Worm (Caenorhabditis elegans): ENCODE measurements around the gene C24A3.1.

C24A3.1 gene

ce11 chrX:8953011-8953410, 45.9 kb upstream of the C24A3.1 start:
- TF ChIP-seq ceh-8 (GFP tag; optimal IDR thresholded peaks at IDR 0.05) (peak; percentile 97), ets-5 (GFP tag; IDR thresholded peaks at IDR 0.05) (no peak), fos-1 (tag; optimal IDR thresholded peaks at IDR 0.05) (no peak), dpl-1 (GFP tag; optimal IDR thresholded peaks at IDR 0.05) (no peak), nhr-47 (tag; optimal IDR thresholded peaks at IDR 0.05) (peak; percentile 2), alr-1 (tag; optimal IDR thresholded peaks at IDR 0.05; ENCODE audit: borderline replicate concordance) (no peak), hlh-4 (tag; optimal IDR thresholded peaks at IDR 0.05) (no peak), fkh-4 (tag; optimal IDR thresholded peaks at IDR 0.05; ENCODE audit: borderline replicate concordance) (no peak), nhr-84 (tag; optimal IDR thresholded peaks at IDR 0.05) (no peak), rnt-1 (tag; optimal IDR thresholded peaks at IDR 0.05) (no peak), nhr-20 (tag; optimal IDR thresholded peaks at IDR 0.05) (peak; percentile 1), ceh-90 (tag; optimal IDR thresholded peaks at IDR 0.05) (peak; percentile 7), ceh-63 (GFP tag; optimal IDR thresholded peaks at IDR 0.05) (no peak), nhr-71 (tag; optimal IDR thresholded peaks at IDR 0.05) (peak; percentile 47), dsc-1 (tag; optimal IDR thresholded peaks at IDR 0.05) (peak; percentile 51), ceh-88 (GFP tag; IDR thresholded peaks at IDR 0.05) (no peak), snpc-4 (tag; optimal IDR thresholded peaks at IDR 0.05) (no peak), unc-62 (GFP tag; optimal IDR thresholded peaks at IDR 0.05) (no peak), fkh-10 (GFP tag; optimal IDR thresholded peaks at IDR 0.05) (no peak), fkh-8 (tag; optimal IDR thresholded peaks at IDR 0.05) (peak; percentile 55), aha-1 (tag; optimal IDR thresholded peaks at IDR 0.05) (no peak), lir-3 (tag; optimal IDR thresholded peaks at IDR 0.05; ENCODE audit: poor library complexity) (no peak), nhr-85 (tag) (no peak), pax-3 (tag; optimal IDR thresholded peaks at IDR 0.05) (no peak), lin-14 (GFP tag; optimal IDR thresholded peaks at IDR 0.05) (peak; percentile 10), sox-4 (tag; optimal IDR thresholded peaks at IDR 0.05) (no peak)

ce11 chrX:8955808-8956207, 43.1 kb upstream of the C24A3.1 start:
- TF ChIP-seq egl-27 (tag; optimal IDR thresholded peaks at IDR 0.05) (no peak), pqm-1 (tag; optimal IDR thresholded peaks at IDR 0.05) (no peak)

- TF ChIP-seq Y116A8C.19 (tag; optimal IDR thresholded peaks at IDR 0.05; ENCODE audit: borderline replicate concordance) (no peak), egl-13 (tag; optimal IDR thresholded peaks at IDR 0.05) (peak; percentile 12), fkh-8 (tag; optimal IDR thresholded peaks at IDR 0.05) (peak; percentile 57), elt-2 (tag; optimal IDR thresholded peaks at IDR 0.05) (no peak), mep-1 (tag; optimal IDR thresholded peaks at IDR 0.05) (no peak), nhr-47 (tag; optimal IDR thresholded peaks at IDR 0.05) (peak; percentile 51), nhr-19 (GFP tag; conservative IDR thresholded peaks at IDR 0.05) (no peak), rnt-1 (tag; optimal IDR thresholded peaks at IDR 0.05) (no peak), nhr-71 (tag; optimal IDR thresholded peaks at IDR 0.05) (peak; percentile 22), efl-1 (optimal IDR thresholded peaks at IDR 0.05) (no peak), efl-1 (GFP tag; optimal IDR thresholded peaks at IDR 0.05 in 1 of 2) (no peak), tbx-2 (tag; optimal IDR thresholded peaks at IDR 0.05) (no peak), dsc-1 (tag; optimal IDR thresholded peaks at IDR 0.05) (peak; percentile 51)
Observed at ce11 chrX:8957974-8958373, 40.9 kb upstream of the C24A3.1 start.

DNA sequence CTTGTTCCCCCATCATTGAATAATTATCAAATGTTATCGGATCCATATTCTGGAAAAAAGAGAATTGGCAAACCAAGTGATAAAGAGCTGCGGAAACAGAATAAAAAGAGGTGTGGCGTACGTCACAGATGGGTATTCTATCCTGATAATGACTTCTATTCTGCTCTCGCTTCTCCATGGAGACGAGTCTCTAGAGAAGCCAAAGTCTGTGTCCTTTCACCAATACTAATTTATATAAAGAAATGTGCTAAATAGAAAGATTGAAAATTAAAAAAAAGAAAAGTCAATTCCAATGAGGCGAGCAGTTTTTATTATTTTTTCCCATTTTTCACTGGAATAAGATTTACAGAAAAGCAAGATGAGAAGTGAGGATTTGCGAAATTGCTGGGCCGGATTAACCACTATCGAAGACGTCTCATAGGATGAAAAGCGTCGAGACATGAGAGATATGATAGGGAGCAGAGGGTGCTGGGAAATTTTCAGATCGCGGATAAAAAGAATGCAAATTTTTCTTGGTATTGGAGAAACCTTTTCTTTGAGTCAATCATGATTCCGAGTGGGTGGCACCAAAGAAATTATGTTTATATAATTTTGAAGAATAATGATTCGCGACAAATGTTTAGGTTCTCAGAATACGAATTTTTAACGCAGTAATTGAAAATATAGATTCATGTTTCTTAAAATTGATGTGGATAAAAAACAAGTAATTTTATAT, 37.6 kb upstream of the C24A3.1 start, which contains the start of gene aexr-3:
Gene aexr-3 (minus strand): TSS at position 51 of the 715 bp plus-strand sequence.
- peak; percentile 69 for TF ChIP-seq nhr-71 (tag; optimal IDR thresholded peaks at IDR 0.05)
- TF ChIP-seq swsn-7 (tag; optimal IDR thresholded peaks at IDR 0.05) = peak; percentile 8
- TF ChIP-seq nhr-47 (tag; optimal IDR thresholded peaks at IDR 0.05) = peak; percentile 55
- peak; percentile 85 for TF ChIP-seq fkh-8 (tag; optimal IDR thresholded peaks at IDR 0.05)
- TF ChIP-seq sox-4 (tag; optimal IDR thresholded peaks at IDR 0.05) = peak; percentile 59
- TF ChIP-seq ceh-82 (tag; optimal IDR thresholded peaks at IDR 0.05) = no peak
- peak; percentile 94 for TF ChIP-seq dsc-1 (tag; optimal IDR thresholded peaks at IDR 0.05)
- TF ChIP-seq ets-5 (GFP tag; IDR thresholded peaks at IDR 0.05) = no peak
- no peak for TF ChIP-seq aha-1 (tag; optimal IDR thresholded peaks at IDR 0.05)

Data from whole organism, L1 larva.